Worm (Caenorhabditis elegans): ENCODE data around the gene cpg-7.

- no peak for TF ChIP-seq ceh-82 (tag; optimal IDR thresholded peaks at IDR 0.05)
- no peak for TF ChIP-seq snpc-4 (tag; optimal IDR thresholded peaks at IDR 0.05)
- TF ChIP-seq lsy-2 (tag; optimal IDR thresholded peaks at IDR 0.05) = no peak
- no peak for TF ChIP-seq unc-62 (GFP tag; optimal IDR thresholded peaks at IDR 0.05)
- no peak for TF ChIP-seq ama-1 (optimal IDR thresholded peaks at IDR 0.05)
- TF ChIP-seq unc-55 (GFP tag; optimal IDR thresholded peaks at IDR 0.05) = no peak
- TF ChIP-seq fos-1 (tag; optimal IDR thresholded peaks at IDR 0.05) = no peak
- no peak for TF ChIP-seq mab-5 (tag; optimal IDR thresholded peaks at IDR 0.05)
- TF ChIP-seq nhr-11 (tag; optimal IDR thresholded peaks at IDR 0.05) = no peak
- no peak for TF ChIP-seq lin-11 (tag; optimal IDR thresholded peaks at IDR 0.05)
- TF ChIP-seq ztf-4 (tag; optimal IDR thresholded peaks at IDR 0.05) = no peak
Measured at ce11 chrII:14094590-14094989, 14.4 kb downstream of the cpg-7 start, which contains the start of gene col-87.
